Worm (Caenorhabditis elegans): Measurements from ENCODE around the gene C16C8.9.
A peak's percentile ranks its signal among the peaks of the same experiment; 100 is the strongest.

ce11 chrII:3439244-3439698 lies 23.7 kb downstream of the C16C8.9 start:
- peak; percentile 7 for TF ChIP-seq egl-27 (tag; optimal IDR thresholded peaks at IDR 0.05)
- TF ChIP-seq sma-9 (GFP tag; optimal IDR thresholded peaks at IDR 0.05) = peak; percentile 16
- no peak for TF ChIP-seq sma-9 (tag; optimal IDR thresholded peaks at IDR 0.05)
- no peak for TF ChIP-seq snpc-4 (tag; optimal IDR thresholded peaks at IDR 0.05)
- TF ChIP-seq ZK546.5 (tag; optimal IDR thresholded peaks at IDR 0.05) = no peak
